Fruit fly (Drosophila melanogaster) Kc167 (cell line): ENCODE data around the gene CG7251.

Source experiments
- Myc ChIP-seq: fragments of >200 bp; optimal IDR thresholded peaks from 2 replicates; lab custom pipeline; 2017; ENCODE audit warnings: missing external identifiers
- Sin3A ChIP-seq: fragments of >200 bp; optimal IDR thresholded peaks from 2 replicates; lab custom pipeline; 2018; ENCODE audit warnings: missing external identifiers
- h ChIP-seq: fragments of >200 bp; optimal IDR thresholded peaks from 3 replicates; lab custom pipeline; 2018; ENCODE audit warnings: missing external identifiers
- insv ChIP-seq: fragments of >200 bp; optimal IDR thresholded peaks from 3 replicates; lab custom pipeline; 2018; ENCODE audit warnings: missing external identifiers

- TF ChIP-seq Myc (lab: Kevin White, UChicago) (no peak), Sin3A (lab: Kevin White, UChicago) (no peak), insv (lab: Kevin White, UChicago) (no peak), h (lab: Kevin White, UChicago) (no peak)
Measured at dm6 chr2L:5593839-5594238, 5.6 kb upstream of the CG7251 start.
